Worm (Caenorhabditis elegans) whole organism, L4 larva: ENCODE results near the gene Y54G2A.10.

Experiments used
- R02D3.7 ChIP-seq: fragments of 150-350 bp; sonication (generic microtip); optimal IDR thresholded peaks from 3 replicates; lab custom pipeline; 2014; ENCODE audit warnings: missing biosample characterization, missing genetic modification characterization
- aly-2 ChIP-seq: sonication (generic microtip); optimal IDR thresholded peaks from 2 replicates; lab custom pipeline; 2018; ENCODE audit warnings: missing biosample characterization, missing genetic modification characterization
- ama-1 ChIP-seq: fragments of 150-350 bp; optimal IDR thresholded peaks from 2 replicates; lab custom pipeline; 2014; ENCODE audit warnings: inconsistent platforms, mixed read lengths
- ceh-82 ChIP-seq: sonication (generic microtip); optimal IDR thresholded peaks from 2 replicates; lab custom pipeline; 2017; ENCODE audit warnings: missing biosample characterization, missing genetic modification characterization
- jun-1 ChIP-seq: fragments of 150-350 bp; optimal IDR thresholded peaks from 2 replicates; lab custom pipeline; 2014; ENCODE audit warnings: missing biosample characterization, missing genetic modification reagents, missing genetic modification characterization
- lin-13 ChIP-seq: fragments of 150-350 bp; optimal IDR thresholded peaks from 2 replicates; lab custom pipeline; 2014; ENCODE audit warnings: missing biosample characterization, missing genetic modification reagents, missing genetic modification characterization
- lsy-2 ChIP-seq, 2 experiments: fragments of 150-350 bp in 1 of 2; sonication (generic microtip) in 1 of 2; optimal IDR thresholded peaks; 2 replicates each; lab custom pipeline; 2014 to 2017; ENCODE audit warnings: missing biosample characterization in 2 of 2, missing genetic modification characterization in 2 of 2
- mxl-3 ChIP-seq: fragments of 200-800 bp; sonication (Bioruptor generic); optimal IDR thresholded peaks from 2 replicates; lab custom pipeline; 2018; ENCODE audit warnings: mild to moderate bottlenecking, missing genetic modification characterization, missing compliant biosample characterization
- nhr-11 ChIP-seq: fragments of 150-350 bp; optimal IDR thresholded peaks from 2 replicates; lab custom pipeline; 2014; ENCODE audit warnings: missing biosample characterization, missing genetic modification characterization
- nhr-76 ChIP-seq: fragments of 150-350 bp; optimal IDR thresholded peaks from 2 replicates; lab custom pipeline; 2014; ENCODE audit warnings: missing biosample characterization, missing genetic modification characterization
- php-3 ChIP-seq: fragments of 200-800 bp; sonication (Bioruptor generic); IDR thresholded peaks from 2 replicates; pipeline ENCODE4 v1.3.6; 2022; ENCODE audit warnings: missing genetic modification reagents, missing genetic modification characterization, missing compliant biosample characterization
- unc-130 ChIP-seq: sonication (generic microtip); optimal IDR thresholded peaks from 2 replicates; lab custom pipeline; 2016; ENCODE audit warnings: missing genetic modification reagents, missing genetic modification characterization, missing compliant biosample characterization
- unc-62 ChIP-seq, 3 experiments: fragments of 150-350 bp in 1 of 3; sonication (generic microtip); optimal IDR thresholded peaks in 2 of 3; peaks in 1 of 3; 1 replicate in 1 of 3; 2 replicates in 2 of 3; lab custom pipeline; 2014 to 2017; ENCODE audit warnings: missing biosample characterization in 3 of 3, missing genetic modification characterization in 3 of 3, missing genetic modification reagents in 3 of 3, missing genotype in 1 of 3
- vab-7 ChIP-seq: fragments of 200-800 bp; sonication (Bioruptor generic); IDR thresholded peaks from 2 replicates; pipeline ENCODE4 v1.3.6; 2022; ENCODE audit warnings: missing genetic modification reagents, missing genetic modification characterization, missing compliant biosample characterization

DNA sequence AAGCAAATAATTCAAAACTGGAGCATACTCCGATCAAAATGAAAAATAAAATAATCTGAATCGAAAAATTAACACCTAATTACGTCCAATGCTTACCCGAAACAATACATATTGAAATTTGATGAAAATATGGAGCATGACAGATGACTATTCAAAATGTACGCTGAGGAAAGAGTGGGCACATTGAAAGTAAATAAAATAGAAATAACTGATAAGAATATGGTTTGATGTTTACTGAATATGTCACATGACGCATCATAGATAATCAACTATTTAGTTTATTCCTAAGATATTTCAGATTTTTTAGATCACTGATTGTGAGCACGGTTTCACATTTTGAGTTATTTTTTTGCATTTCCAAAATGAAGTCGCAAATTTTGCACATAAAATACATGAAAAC, 1.1 kb upstream of the Y54G2A.10 start, which contains the start of gene Y54G2A.52:
- TF ChIP-seq unc-62 (GFP tag; optimal IDR thresholded peaks at IDR 0.05 in 1 of 2; lab: Kevin White, UChicago) (peak in 1 of 2 experiments; percentile 38), unc-62 (tag; optimal IDR thresholded peaks at IDR 0.05; lab: Kevin White, UChicago) (no peak), lin-13 (GFP tag; lab: Kevin White, UChicago) (no peak), jun-1 (no peak), ama-1 (no peak), nhr-11 (tag; lab: Kevin White, UChicago) (no peak), R02D3.7 (tag; lab: Kevin White, UChicago) (no peak), php-3 (GFP tag; lab: Robert Waterston, UW) (peak; percentile 37; the same call in 1 of the 2 replicates), unc-130 (GFP tag; lab: Kevin White, UChicago) (no peak), aly-2 (tag; lab: Kevin White, UChicago) (no peak), nhr-76 (no peak), vab-7 (GFP tag; lab: Robert Waterston, UW) (no peak), lsy-2 (tag; optimal IDR thresholded peaks at IDR 0.05; lab: Kevin White, UChicago) (no peak), ceh-82 (tag; lab: Kevin White, UChicago) (no peak), mxl-3 (GFP tag; lab: Kevin White, UChicago) (no peak)
